Worm (Caenorhabditis elegans) whole organism, L4 larva: ENCODE data around the gene tba-8.

Source experiments
- F49E8.2 ChIP-seq: sonication (generic microtip); optimal IDR thresholded peaks from 2 replicates; lab custom pipeline; 2016; ENCODE audit warnings: missing compliant biosample characterization, mild to moderate bottlenecking, missing genetic modification characterization, borderline replicate concordance
- aly-2 ChIP-seq: sonication (generic microtip); optimal IDR thresholded peaks from 2 replicates; lab custom pipeline; 2018; ENCODE audit warnings: missing biosample characterization, missing genetic modification characterization
- arid-1 ChIP-seq: fragments of 200-800 bp; sonication (Bioruptor generic); conservative IDR thresholded peaks from 2 replicates; pipeline ENCODE4 v1.3.6; 2022; ENCODE audit warnings: missing genetic modification reagents, missing genetic modification characterization, missing compliant biosample characterization
- lir-3 ChIP-seq: sonication (generic microtip); optimal IDR thresholded peaks from 2 replicates; lab custom pipeline; 2016; ENCODE audit warnings: mild to moderate bottlenecking, missing genetic modification characterization, missing compliant biosample characterization
- nhr-11 ChIP-seq: fragments of 150-350 bp; optimal IDR thresholded peaks from 2 replicates; lab custom pipeline; 2014; ENCODE audit warnings: missing biosample characterization, missing genetic modification characterization
- nhr-25 ChIP-seq: sonication (generic microtip); optimal IDR thresholded peaks from 2 replicates; lab custom pipeline; 2017; ENCODE audit warnings: missing genetic modification characterization, mild to moderate bottlenecking, missing compliant biosample characterization, antibody characterized with exemption, moderate library complexity, borderline replicate concordance; ENCODE audit not compliant: insufficient read depth
- nhr-28 ChIP-seq: fragments of 150-350 bp; optimal IDR thresholded peaks from 2 replicates; lab custom pipeline; 2014; ENCODE audit warnings: missing biosample characterization, missing genetic modification characterization
- pha-4 ChIP-seq, 2 experiments: fragments of 150-350 bp in 1 of 2; fragments of 200-800 bp in 1 of 2; sonication (Bioruptor generic) in 1 of 2; IDR thresholded peaks in 1 of 2; optimal IDR thresholded peaks in 1 of 2; 2 replicates each; pipeline versions ENCODE4 v1.3.6 to Lab custom; 2014 to 2022; ENCODE audit warnings: missing genetic modification characterization in 2 of 2, missing genetic modification reagents in 2 of 2, missing biosample characterization in 1 of 2, missing compliant biosample characterization in 1 of 2
- unc-62 ChIP-seq, 3 experiments: fragments of 150-350 bp in 1 of 3; sonication (generic microtip); optimal IDR thresholded peaks in 2 of 3; peaks in 1 of 3; 1 replicate in 1 of 3; 2 replicates in 2 of 3; lab custom pipeline; 2014 to 2017; ENCODE audit warnings: missing biosample characterization in 3 of 3, missing genetic modification characterization in 3 of 3, missing genetic modification reagents in 3 of 3, missing genotype in 1 of 3

DNA sequence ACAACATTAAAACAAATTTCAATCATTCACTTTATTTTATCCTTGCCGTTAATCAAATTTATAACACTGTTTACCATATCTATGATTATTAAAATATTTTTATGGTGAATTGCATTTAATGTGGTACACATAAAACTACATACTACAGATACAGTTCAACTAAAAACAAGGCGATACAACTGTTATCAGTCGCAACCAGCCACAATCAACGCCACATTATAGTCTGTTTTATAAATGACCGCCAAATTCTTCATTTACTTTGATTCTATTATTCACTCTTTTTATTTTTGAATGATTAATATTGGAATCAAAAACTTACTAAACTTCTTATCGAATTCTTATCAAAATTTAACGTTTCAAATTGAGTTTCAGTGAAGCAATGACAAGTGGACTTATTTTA, 30.1 kb downstream of the tba-8 start, which contains the start of gene B0272.4:
- TF ChIP-seq F49E8.2 = no peak
- TF ChIP-seq arid-1 = no peak
- peak; percentile 97 for TF ChIP-seq nhr-28
- no peak for TF ChIP-seq pha-4 (GFP tag; IDR thresholded peaks at IDR 0.05; lab: Robert Waterston, UW)
- TF ChIP-seq pha-4 (tag; optimal IDR thresholded peaks at IDR 0.05; lab: Kevin White, UChicago) = no peak
- TF ChIP-seq lir-3 (tag; lab: Kevin White, UChicago) = no peak
- no peak for TF ChIP-seq nhr-11
- no peak for TF ChIP-seq aly-2 (tag; lab: Kevin White, UChicago)
- no peak for TF ChIP-seq unc-62 (GFP tag; optimal IDR thresholded peaks at IDR 0.05 in 1 of 2; lab: Kevin White, UChicago)
- TF ChIP-seq unc-62 (tag; optimal IDR thresholded peaks at IDR 0.05; lab: Kevin White, UChicago) = no peak
- TF ChIP-seq nhr-25 = no peak
